Worm (Caenorhabditis elegans) whole organism, L3 larva: ENCODE results near the gene npr-5.

Source experiments
- egl-27 ChIP-seq: sonication (generic microtip); optimal IDR thresholded peaks from 4 replicates; lab custom pipeline; 2017; ENCODE audit warnings: missing biosample characterization, missing genetic modification reagents, missing genetic modification characterization
- fkh-10 ChIP-seq: sonication (generic microtip); optimal IDR thresholded peaks from 2 replicates; lab custom pipeline; 2017; ENCODE audit warnings: missing biosample characterization, missing genetic modification reagents, missing genetic modification characterization
- nhr-11 ChIP-seq: fragments of 150-350 bp; optimal IDR thresholded peaks from 2 replicates; lab custom pipeline; 2014; ENCODE audit warnings: missing biosample characterization, missing genetic modification characterization
- nhr-25 ChIP-seq: sonication (generic microtip); optimal IDR thresholded peaks from 2 replicates; lab custom pipeline; 2017; ENCODE audit warnings: missing biosample characterization, missing genetic modification characterization
- nhr-77 ChIP-seq: fragments of 150-350 bp; optimal IDR thresholded peaks from 2 replicates; lab custom pipeline; 2014; ENCODE audit warnings: missing biosample characterization, missing genetic modification characterization

- TF ChIP-seq fkh-10, result no peak
- no peak for TF ChIP-seq nhr-77 (tag; lab: Kevin White, UChicago)
- TF ChIP-seq nhr-11 (tag; lab: Kevin White, UChicago), result no peak
- TF ChIP-seq egl-27 (tag; lab: Kevin White, UChicago), result no peak
- TF ChIP-seq nhr-25 (tag; lab: Kevin White, UChicago), result no peak
Observed at ce11 chrV:251652-252051, 29.9 kb downstream of the npr-5 start, which contains the start of gene oac-39.
